Worm (Caenorhabditis elegans) whole organism, L2 larva: ENCODE measurements around the gene F58F12.12.

Experiments used
- R02D3.7 ChIP-seq: fragments of 150-350 bp; optimal IDR thresholded peaks from 2 replicates; lab custom pipeline; 2014; ENCODE audit warnings: missing biosample characterization, missing genetic modification characterization
- Y55F3AM.14 ChIP-seq: fragments of 200-800 bp; sonication (Bioruptor generic); optimal IDR thresholded peaks from 2 replicates; lab custom pipeline; 2018; ENCODE audit warnings: mild to moderate bottlenecking, missing genetic modification characterization, missing compliant biosample characterization
- ZK546.5 ChIP-seq: sonication (generic microtip); optimal IDR thresholded peaks from 2 replicates; lab custom pipeline; 2017; ENCODE audit warnings: missing biosample characterization, missing genetic modification characterization
- alr-1 ChIP-seq: fragments of 150-350 bp; optimal IDR thresholded peaks from 2 replicates; lab custom pipeline; 2014; ENCODE audit warnings: missing biosample characterization, missing genetic modification characterization
- aly-2 ChIP-seq: fragments of 150-350 bp; optimal IDR thresholded peaks from 2 replicates; lab custom pipeline; 2014; ENCODE audit warnings: missing biosample characterization, missing genetic modification characterization
- ama-1 ChIP-seq: fragments of 150-350 bp; optimal IDR thresholded peaks from 2 replicates; lab custom pipeline; 2018; ENCODE audit warnings: inconsistent platforms
- blmp-1 ChIP-seq: sonication (generic microtip); optimal IDR thresholded peaks from 2 replicates; lab custom pipeline; 2017; ENCODE audit warnings: missing genetic modification characterization, mild to moderate bottlenecking, missing compliant biosample characterization, antibody characterized with exemption, moderate library complexity; ENCODE audit not compliant: insufficient read depth
- ceh-16 ChIP-seq: fragments of 150-350 bp; optimal IDR thresholded peaks from 2 replicates; lab custom pipeline; 2014; ENCODE audit warnings: missing biosample characterization, missing genetic modification characterization
- crh-2 ChIP-seq: sonication (generic microtip); optimal IDR thresholded peaks from 2 replicates; lab custom pipeline; 2017; ENCODE audit warnings: missing biosample characterization, missing genetic modification characterization
- egl-27 ChIP-seq: sonication (generic microtip); optimal IDR thresholded peaks from 3 replicates; lab custom pipeline; 2017; ENCODE audit warnings: missing biosample characterization, missing genetic modification reagents, missing genetic modification characterization
- elt-1 ChIP-seq: fragments of 150-350 bp; optimal IDR thresholded peaks from 2 replicates; lab custom pipeline; 2014; ENCODE audit warnings: missing biosample characterization, missing genetic modification characterization
- elt-3 ChIP-seq: sonication (generic microtip); optimal IDR thresholded peaks from 2 replicates; lab custom pipeline; 2017; ENCODE audit warnings: missing biosample characterization, missing genetic modification characterization
- fos-1 ChIP-seq: fragments of 150-350 bp; optimal IDR thresholded peaks from 2 replicates; lab custom pipeline; 2014; ENCODE audit warnings: missing biosample characterization, missing genetic modification characterization
- gmeb-1 ChIP-seq: fragments of 150-350 bp; optimal IDR thresholded peaks from 2 replicates; lab custom pipeline; 2014; ENCODE audit warnings: missing biosample characterization, missing genetic modification characterization
- lin-11 ChIP-seq: fragments of 150-350 bp; sonication (generic microtip); optimal IDR thresholded peaks from 2 replicates; lab custom pipeline; 2014; ENCODE audit warnings: missing biosample characterization, missing genetic modification characterization, inconsistent platforms, mixed read lengths
- lin-39 ChIP-seq: fragments of 150-350 bp; optimal IDR thresholded peaks from 2 replicates; lab custom pipeline; 2014; ENCODE audit warnings: missing biosample characterization, missing genetic modification reagents, missing genetic modification characterization
- lsy-2 ChIP-seq, 2 experiments: fragments of 150-350 bp in 1 of 2; sonication (generic microtip) in 1 of 2; optimal IDR thresholded peaks; 2 replicates each; lab custom pipeline; 2014 to 2017; ENCODE audit warnings: missing biosample characterization in 2 of 2, missing genetic modification characterization in 2 of 2
- mab-5 ChIP-seq: fragments of 150-350 bp; optimal IDR thresholded peaks from 2 replicates; lab custom pipeline; 2014; ENCODE audit warnings: missing biosample characterization, missing genetic modification characterization
- mbf-1 ChIP-seq: sonication (generic microtip); optimal IDR thresholded peaks from 2 replicates; lab custom pipeline; 2017; ENCODE audit warnings: missing biosample characterization, missing genetic modification characterization
- mdl-1 ChIP-seq, 2 experiments: fragments of 150-350 bp in 1 of 2; sonication (generic microtip) in 1 of 2; optimal IDR thresholded peaks; 2 replicates each; lab custom pipeline; 2017; ENCODE audit warnings: missing biosample characterization in 2 of 2, missing genetic modification characterization in 2 of 2
- nhr-10 ChIP-seq: sonication (generic microtip); optimal IDR thresholded peaks from 2 replicates; lab custom pipeline; 2017; ENCODE audit warnings: missing biosample characterization, missing genetic modification characterization
- nhr-11 ChIP-seq: fragments of 150-350 bp; optimal IDR thresholded peaks from 2 replicates; lab custom pipeline; 2014; ENCODE audit warnings: missing biosample characterization, missing genetic modification characterization
- nhr-129 ChIP-seq: fragments of 150-350 bp; optimal IDR thresholded peaks from 2 replicates; lab custom pipeline; 2014; ENCODE audit warnings: missing biosample characterization, missing genetic modification characterization
- nhr-21 ChIP-seq: fragments of 150-350 bp; optimal IDR thresholded peaks from 2 replicates; lab custom pipeline; 2014; ENCODE audit warnings: missing biosample characterization, missing genetic modification characterization
- nhr-25 ChIP-seq: fragments of 150-350 bp; sonication (generic microtip); optimal IDR thresholded peaks from 3 replicates; lab custom pipeline; 2014; ENCODE audit warnings: missing biosample characterization, missing genetic modification characterization
- nhr-6 ChIP-seq: fragments of 150-350 bp; optimal IDR thresholded peaks from 2 replicates; lab custom pipeline; 2014; ENCODE audit warnings: missing biosample characterization, missing genetic modification characterization
- nhr-77 ChIP-seq: fragments of 150-350 bp; optimal IDR thresholded peaks from 2 replicates; lab custom pipeline; 2014; ENCODE audit warnings: missing biosample characterization, missing genetic modification characterization
- peb-1 ChIP-seq: fragments of 150-350 bp; optimal IDR thresholded peaks from 2 replicates; lab custom pipeline; 2014; ENCODE audit warnings: missing biosample characterization, missing genetic modification characterization
- sem-4 ChIP-seq: fragments of 150-350 bp; optimal IDR thresholded peaks from 2 replicates; lab custom pipeline; 2014; ENCODE audit warnings: missing biosample characterization, missing genetic modification reagents, missing genetic modification characterization
- skn-1 ChIP-seq: sonication (generic microtip); optimal IDR thresholded peaks from 2 replicates; lab custom pipeline; 2017; ENCODE audit warnings: missing biosample characterization, missing genetic modification characterization
- sma-3 ChIP-seq: sonication (generic microtip); optimal IDR thresholded peaks from 2 replicates; lab custom pipeline; 2016; ENCODE audit warnings: missing genetic modification reagents, missing genetic modification characterization, missing compliant biosample characterization
- sma-9 ChIP-seq, 2 experiments: fragments of 150-350 bp in 1 of 2; sonication (generic microtip) in 1 of 2; optimal IDR thresholded peaks; 2 replicates each; lab custom pipeline; 2014 to 2016; ENCODE audit warnings: missing genetic modification characterization in 2 of 2, mild to moderate bottlenecking in 1 of 2, missing biosample characterization in 1 of 2, missing compliant biosample characterization in 1 of 2, missing genetic modification reagents in 1 of 2, moderate library complexity in 1 of 2
- snpc-4 ChIP-seq: fragments of 150-350 bp; optimal IDR thresholded peaks from 2 replicates; lab custom pipeline; 2014; ENCODE audit warnings: missing biosample characterization, missing genetic modification characterization
- unc-39 ChIP-seq: fragments of 150-350 bp; optimal IDR thresholded peaks from 2 replicates; lab custom pipeline; 2014; ENCODE audit warnings: missing biosample characterization, missing genetic modification characterization
- zag-1 ChIP-seq: fragments of 150-350 bp; optimal IDR thresholded peaks from 2 replicates; lab custom pipeline; 2014; ENCODE audit warnings: missing biosample characterization, missing genetic modification characterization
- ztf-4 ChIP-seq: fragments of 150-350 bp; optimal IDR thresholded peaks from 2 replicates; lab custom pipeline; 2014; ENCODE audit warnings: missing biosample characterization, missing genetic modification characterization

Gene F58F12.12

DNA sequence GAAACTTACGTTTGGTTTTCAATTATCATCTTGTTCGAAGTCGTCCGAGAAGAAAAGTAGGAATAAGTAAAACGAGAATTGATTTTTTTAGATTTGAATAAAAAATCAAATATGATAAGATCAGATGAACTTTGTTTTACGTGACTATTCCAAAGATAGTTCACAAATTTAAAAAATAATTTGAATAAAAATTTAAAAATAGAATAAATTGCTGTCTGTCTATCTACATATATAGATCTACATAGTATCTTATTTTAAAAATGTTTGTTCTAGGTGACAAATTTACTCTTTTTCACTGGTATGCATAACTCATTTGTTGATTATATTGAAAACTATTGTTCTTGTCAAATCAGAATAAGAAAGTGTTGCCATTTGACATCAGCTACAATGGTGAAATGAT is 7.0 kb downstream of the F58F12.12 start, which contains the start of gene F58F12.2:
F58F12.2 (minus strand) TSS at position 101 of the 400 bp plus-strand sequence.
- no peak for TF ChIP-seq elt-1 (tag; lab: Kevin White, UChicago)
- TF ChIP-seq egl-27 (tag; lab: Kevin White, UChicago): no peak
- TF ChIP-seq alr-1 (tag; lab: Kevin White, UChicago): no peak
- TF ChIP-seq mdl-1 (tag; optimal IDR thresholded peaks at IDR 0.05; lab: Kevin White, UChicago): no peak
- no peak for TF ChIP-seq fos-1 (tag; lab: Kevin White, UChicago)
- TF ChIP-seq nhr-129 (tag; lab: Kevin White, UChicago): no peak
- no peak for TF ChIP-seq lin-39
- no peak for TF ChIP-seq nhr-6 (tag; lab: Kevin White, UChicago)
- no peak for TF ChIP-seq nhr-21
- no peak for TF ChIP-seq ceh-16 (tag; lab: Kevin White, UChicago)
- TF ChIP-seq sma-3 (GFP tag; lab: Kevin White, UChicago): no peak
- TF ChIP-seq mab-5: no peak
- TF ChIP-seq mbf-1: no peak
- no peak for TF ChIP-seq nhr-25
- TF ChIP-seq sem-4: no peak
- TF ChIP-seq ZK546.5: no peak
- TF ChIP-seq nhr-77: no peak
- TF ChIP-seq snpc-4: no peak
- TF ChIP-seq Y55F3AM.14 (GFP tag; lab: Kevin White, UChicago): no peak
- TF ChIP-seq aly-2 (tag; lab: Kevin White, UChicago): no peak

- TF ChIP-seq nhr-21 (no peak), ZK546.5 (no peak), fos-1 (tag; lab: Kevin White, UChicago) (no peak), peb-1 (tag; lab: Kevin White, UChicago) (no peak), aly-2 (tag; lab: Kevin White, UChicago) (no peak), nhr-11 (tag; lab: Kevin White, UChicago) (no peak), ztf-4 (tag; lab: Kevin White, UChicago) (no peak), gmeb-1 (tag; lab: Kevin White, UChicago) (no peak), lin-11 (tag; lab: Kevin White, UChicago) (no peak), nhr-77 (no peak), nhr-25 (no peak), sma-3 (GFP tag; lab: Kevin White, UChicago) (no peak), elt-1 (tag; lab: Kevin White, UChicago) (no peak), crh-2 (tag; lab: Kevin White, UChicago) (no peak), sma-9 (GFP tag; optimal IDR thresholded peaks at IDR 0.05; lab: Kevin White, UChicago) (no peak), sma-9 (tag; optimal IDR thresholded peaks at IDR 0.05; lab: Kevin White, UChicago) (no peak), blmp-1 (tag; lab: Kevin White, UChicago) (no peak), alr-1 (tag; lab: Kevin White, UChicago) (no peak), mbf-1 (no peak), lsy-2 (tag; optimal IDR thresholded peaks at IDR 0.05; lab: Kevin White, UChicago) (no peak)
These were observed 10.2 kb downstream of the F58F12.12 start, which contains the start of gene F58F12.3 for ce11 chrII:6391195-6391594. TSS of gene F58F12.3 (minus strand) at chrII:6391295.

DNA sequence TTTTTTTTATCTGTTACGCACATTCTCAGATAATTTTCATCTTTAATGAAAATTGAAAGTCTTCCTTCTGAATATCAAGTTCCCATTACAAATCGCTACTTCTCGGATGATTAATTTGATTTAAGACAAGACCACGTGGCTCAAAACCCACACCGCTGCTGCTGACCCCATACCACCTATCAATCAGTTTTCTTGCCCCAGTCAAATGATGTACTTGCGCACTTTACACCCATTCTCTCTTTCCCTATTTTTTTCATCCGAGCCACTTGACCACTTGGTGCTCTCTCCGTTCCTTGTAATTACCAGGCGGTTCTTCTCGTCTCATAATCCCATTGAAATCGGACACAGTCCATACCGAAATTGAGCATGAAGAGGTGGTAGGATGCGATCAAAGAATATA is 13.1 kb downstream of the F58F12.12 start:
- TF ChIP-seq nhr-129 (tag; lab: Kevin White, UChicago) (no peak), skn-1 (no peak), nhr-77 (no peak), nhr-21 (no peak)

DNA sequence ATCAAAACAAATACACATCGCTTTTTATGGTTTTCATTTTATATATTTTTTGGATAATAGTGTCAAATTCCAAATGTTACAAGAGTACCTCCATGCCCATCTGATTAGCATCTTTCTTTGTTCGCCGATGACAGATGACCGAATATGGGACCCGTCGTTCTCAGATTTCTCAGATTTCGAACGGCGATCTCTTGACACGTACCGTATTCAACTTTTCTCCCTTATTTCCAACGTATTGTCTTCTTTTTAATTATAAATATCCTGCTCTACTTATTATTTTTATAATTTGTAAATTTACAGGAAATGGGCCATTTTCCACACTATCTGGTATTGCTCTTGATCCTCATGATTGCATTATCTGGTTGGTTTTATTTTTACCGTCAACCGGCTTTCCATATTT is 17.4 kb downstream of the F58F12.12 start, which contains the start of gene zig-10:
zig-10 (plus strand) TSS at position 301 of the 400 bp plus-strand sequence.
- TF ChIP-seq ztf-4 (tag; lab: Kevin White, UChicago): no peak
- no peak for TF ChIP-seq elt-3 (tag; lab: Kevin White, UChicago)
- TF ChIP-seq nhr-10: no peak
- no peak for TF ChIP-seq unc-39 (tag; lab: Kevin White, UChicago)
- TF ChIP-seq sma-9 (GFP tag; optimal IDR thresholded peaks at IDR 0.05; lab: Kevin White, UChicago): no peak
- TF ChIP-seq sma-9 (tag; optimal IDR thresholded peaks at IDR 0.05; lab: Kevin White, UChicago): no peak
- no peak for TF ChIP-seq sem-4
- TF ChIP-seq R02D3.7: no peak
- TF ChIP-seq alr-1 (tag; lab: Kevin White, UChicago): no peak
- no peak for TF ChIP-seq zag-1 (tag; lab: Kevin White, UChicago)
- TF ChIP-seq egl-27 (tag; lab: Kevin White, UChicago): no peak
- no peak for TF ChIP-seq nhr-21
- TF ChIP-seq Y55F3AM.14 (GFP tag; lab: Kevin White, UChicago): no peak
- TF ChIP-seq nhr-11 (tag; lab: Kevin White, UChicago): no peak
- no peak for TF ChIP-seq ama-1 (lab: Kevin White, UChicago)
